Worm (Caenorhabditis elegans) whole organism, young adult: ENCODE results near the gene dnj-26.

ENCODE experiments used
- B0035.1 ChIP-seq: sonication (generic microtip); optimal IDR thresholded peaks from 2 replicates; lab custom pipeline; 2016; ENCODE audit warnings: missing genetic modification characterization, mild to moderate bottlenecking, missing compliant biosample characterization, missing genotype, missing genetic modification reagents
- F10E7.11 ChIP-seq: sonication (generic microtip); optimal IDR thresholded peaks from 2 replicates; lab custom pipeline; 2017; ENCODE audit warnings: mild to moderate bottlenecking, missing genetic modification characterization, moderate library complexity, missing compliant biosample characterization
- F23B12.7 ChIP-seq: sonication (generic microtip); optimal IDR thresholded peaks from 2 replicates; lab custom pipeline; 2017; ENCODE audit warnings: missing genetic modification characterization, mild to moderate bottlenecking, missing compliant biosample characterization, antibody characterized with exemption, moderate library complexity; ENCODE audit not compliant: insufficient read depth
- F39B2.1 ChIP-seq: fragments of 200-800 bp; sonication (Bioruptor generic); IDR thresholded peaks from 2 replicates; pipeline ENCODE4 v1.3.6; 2022; ENCODE audit warnings: missing genetic modification reagents, missing genetic modification characterization, missing compliant biosample characterization
- F57A8.1 ChIP-seq: fragments of 200-800 bp; sonication (Bioruptor generic); optimal IDR thresholded peaks from 2 replicates; lab custom pipeline; 2018; ENCODE audit warnings: mild to moderate bottlenecking, missing genetic modification characterization, moderate library complexity, missing compliant biosample characterization
- T07F8.4 ChIP-seq: sonication (generic microtip); optimal IDR thresholded peaks from 2 replicates; lab custom pipeline; 2016; ENCODE audit warnings: mild to moderate bottlenecking, missing genetic modification characterization, moderate library complexity, missing compliant biosample characterization
- Y53G8AR.9 ChIP-seq: fragments of 200-800 bp; sonication (Bioruptor generic); conservative IDR thresholded peaks from 2 replicates; pipeline ENCODE4 v1.3.6; 2022; ENCODE audit warnings: missing genetic modification reagents, missing genetic modification characterization, missing compliant biosample characterization
- attf-6 ChIP-seq: fragments of 200-800 bp; sonication (Bioruptor generic); IDR thresholded peaks from 2 replicates; pipeline ENCODE4 v1.3.6; 2022; ENCODE audit warnings: missing genetic modification reagents, missing genetic modification characterization, missing compliant biosample characterization
- ccch-3 ChIP-seq: fragments of 200-800 bp; sonication (Bioruptor generic); optimal IDR thresholded peaks from 2 replicates; lab custom pipeline; 2018; ENCODE audit warnings: mild to moderate bottlenecking, missing genetic modification characterization, missing compliant biosample characterization
- cebp-2 ChIP-seq: fragments of 200-800 bp; sonication (Bioruptor generic); IDR thresholded peaks from 2 replicates; pipeline ENCODE4 v1.3.6; 2022; ENCODE audit warnings: missing genetic modification characterization, missing compliant biosample characterization
- ceh-91 ChIP-seq: fragments of 200-800 bp; sonication (Bioruptor generic); IDR thresholded peaks from 2 replicates; pipeline ENCODE4 v1.3.6; 2022; ENCODE audit warnings: missing genetic modification reagents, missing genetic modification characterization, missing compliant biosample characterization
- die-1 ChIP-seq: sonication (generic microtip); optimal IDR thresholded peaks from 2 replicates; lab custom pipeline; 2016; ENCODE audit warnings: missing genotype, mild to moderate bottlenecking, missing genetic modification characterization, missing compliant biosample characterization
- dox-1 ChIP-seq: fragments of 200-800 bp; sonication (Bioruptor generic); IDR thresholded peaks from 2 replicates; pipeline ENCODE4 v1.3.6; 2022; ENCODE audit warnings: missing genetic modification reagents, missing genetic modification characterization, missing compliant biosample characterization
- dpff-1 ChIP-seq: sonication (generic microtip); optimal IDR thresholded peaks from 2 replicates; lab custom pipeline; 2017; ENCODE audit warnings: mild to moderate bottlenecking, missing genetic modification characterization, missing compliant biosample characterization
- egl-44 ChIP-seq: fragments of 200-800 bp; sonication (Bioruptor generic); IDR thresholded peaks from 2 replicates; pipeline ENCODE4 v1.3.6; 2022; ENCODE audit warnings: missing genetic modification reagents, missing genetic modification characterization, missing compliant biosample characterization
- ekl-4 ChIP-seq: fragments of 200-800 bp; sonication (Bioruptor generic); IDR thresholded peaks from 2 replicates; pipeline ENCODE4 v1.3.6; 2022; ENCODE audit warnings: missing genetic modification reagents, missing genetic modification characterization, missing compliant biosample characterization
- hmg-20 ChIP-seq: fragments of 200-800 bp; sonication (Bioruptor generic); IDR thresholded peaks from 2 replicates; pipeline ENCODE4 v1.3.6; 2022; ENCODE audit warnings: missing genetic modification reagents, missing genetic modification characterization, missing compliant biosample characterization
- let-526 ChIP-seq: fragments of 200-800 bp; sonication (Bioruptor generic); IDR thresholded peaks from 2 replicates; pipeline ENCODE4 v1.3.6; 2022; ENCODE audit warnings: missing genetic modification reagents, missing genetic modification characterization, missing compliant biosample characterization
- lin-26 ChIP-seq: fragments of 200-800 bp; sonication (Bioruptor generic); IDR thresholded peaks from 2 replicates; pipeline ENCODE4 v1.3.6; 2022; ENCODE audit warnings: missing genetic modification reagents, missing genetic modification characterization, missing compliant biosample characterization
- lin-54 ChIP-seq: fragments of 200-800 bp; sonication (Bioruptor generic); optimal IDR thresholded peaks from 2 replicates; lab custom pipeline; 2018; ENCODE audit warnings: mild to moderate bottlenecking, missing genetic modification characterization, missing compliant biosample characterization
- lsl-1 ChIP-seq: fragments of 200-800 bp; sonication (Bioruptor generic); optimal IDR thresholded peaks from 2 replicates; lab custom pipeline; 2018; ENCODE audit warnings: mild to moderate bottlenecking, missing genetic modification characterization, moderate library complexity, missing compliant biosample characterization
- madf-3 ChIP-seq: fragments of 200-800 bp; sonication (Bioruptor generic); IDR thresholded peaks from 2 replicates; pipeline ENCODE4 v1.3.6; 2022; ENCODE audit warnings: missing genetic modification reagents, missing genetic modification characterization, missing compliant biosample characterization
- nhr-179 ChIP-seq: sonication (generic microtip); optimal IDR thresholded peaks from 2 replicates; lab custom pipeline; 2016; ENCODE audit warnings: mild to moderate bottlenecking, missing genetic modification characterization, missing compliant biosample characterization
- nhr-90 ChIP-seq: sonication (generic microtip); optimal IDR thresholded peaks from 2 replicates; lab custom pipeline; 2016; ENCODE audit warnings: missing genotype, mild to moderate bottlenecking, missing genetic modification characterization, missing compliant biosample characterization
- sdz-38 ChIP-seq: sonication (generic microtip); optimal IDR thresholded peaks from 2 replicates; lab custom pipeline; 2016; ENCODE audit warnings: missing genotype, missing genetic modification characterization, missing compliant biosample characterization
- sptf-2 ChIP-seq: fragments of 200-800 bp; sonication (Bioruptor generic); optimal IDR thresholded peaks from 2 replicates; lab custom pipeline; 2018; ENCODE audit warnings: mild to moderate bottlenecking, missing genetic modification characterization, missing compliant biosample characterization
- tlf-1 ChIP-seq: fragments of 200-800 bp; sonication (Bioruptor generic); optimal IDR thresholded peaks from 2 replicates; lab custom pipeline; 2018; ENCODE audit warnings: mild to moderate bottlenecking, missing genetic modification characterization, missing compliant biosample characterization
- unc-62 ChIP-seq: fragments of 150-350 bp; optimal IDR thresholded peaks from 2 replicates; lab custom pipeline; 2014; ENCODE audit warnings: missing biosample characterization, missing genetic modification reagents, missing genetic modification characterization
- xnd-1 ChIP-seq: sonication (generic microtip); optimal IDR thresholded peaks from 2 replicates; lab custom pipeline; 2016; ENCODE audit warnings: missing genotype, missing genetic modification reagents, missing genetic modification characterization, missing compliant biosample characterization
- zim-3 ChIP-seq: sonication (generic microtip); optimal IDR thresholded peaks from 2 replicates; lab custom pipeline; 2017; ENCODE audit warnings: mild to moderate bottlenecking, missing genetic modification characterization, moderate library complexity, missing compliant biosample characterization
- ztf-3 ChIP-seq: fragments of 200-800 bp; sonication (Bioruptor generic); optimal IDR thresholded peaks from 2 replicates; lab custom pipeline; 2018; ENCODE audit warnings: mild to moderate bottlenecking, missing genetic modification characterization, missing compliant biosample characterization

Gene dnj-26

ce11 chrIV:12268272-12269045, 16.0 kb upstream of the dnj-26 start, which contains the start of the genes ppm-1.H and rpl-34 (continued):
- TF ChIP-seq egl-44 (GFP tag; lab: Robert Waterston, UW): no peak
- peak; percentile 64 for TF ChIP-seq F23B12.7 (tag; lab: Kevin White, UChicago)
- no peak for TF ChIP-seq F39B2.1

DNA sequence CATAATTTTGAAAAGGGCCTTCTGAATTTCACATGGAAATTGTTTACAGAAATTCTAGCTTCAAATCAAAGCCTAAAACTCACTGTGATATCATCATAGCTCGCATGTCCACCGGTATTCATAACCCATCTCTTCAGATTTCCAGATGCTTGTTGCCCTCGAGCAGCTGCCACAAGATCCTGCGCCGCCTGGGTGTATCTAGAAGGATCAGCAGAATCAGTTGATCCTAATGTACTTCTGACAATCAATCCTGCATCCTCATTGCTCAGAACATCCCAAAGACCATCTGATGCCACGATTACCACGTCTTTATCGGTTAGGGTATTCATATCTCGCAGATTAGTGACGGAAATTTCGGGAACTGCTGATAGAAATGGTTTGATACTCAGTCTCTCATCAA, 13.4 kb upstream of the dnj-26 start:
- TF ChIP-seq lin-26 (GFP tag; lab: Robert Waterston, UW): no peak

DNA sequence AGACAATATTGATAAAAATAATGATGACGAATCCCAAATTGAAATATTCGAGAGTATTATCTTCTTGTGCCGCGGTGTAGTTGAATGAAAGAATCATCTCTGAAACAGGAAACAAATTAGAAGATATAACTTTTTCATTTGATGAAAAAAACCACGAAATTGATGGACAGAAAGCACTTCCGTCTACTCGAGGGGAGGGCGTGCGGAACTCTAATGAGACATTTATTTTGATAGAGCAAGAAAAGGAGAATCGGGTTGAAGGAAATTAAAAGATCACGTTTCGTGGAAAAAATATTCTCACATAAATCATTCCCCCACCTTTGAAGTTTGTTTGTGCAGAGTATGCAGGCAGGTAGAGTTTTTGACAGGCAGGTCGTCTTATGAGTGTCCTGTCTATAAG, 8.9 kb upstream of the dnj-26 start, which contains the start of gene sre-14:
Gene sre-14 (minus strand): TSS at position 101 of the 400 bp plus-strand sequence.
- TF ChIP-seq sdz-38: no peak
- no peak for TF ChIP-seq hmg-20 (GFP tag; lab: Robert Waterston, UW)
- TF ChIP-seq tlf-1: no peak
- no peak for TF ChIP-seq madf-3 (GFP tag; lab: Robert Waterston, UW)
- no peak for TF ChIP-seq sptf-2 (GFP tag; lab: Kevin White, UChicago)
- no peak for TF ChIP-seq dox-1 (GFP tag; lab: Robert Waterston, UW)
- no peak for TF ChIP-seq ztf-3 (GFP tag; lab: Kevin White, UChicago)
- no peak for TF ChIP-seq unc-62 (GFP tag; lab: Kevin White, UChicago)
- no peak for TF ChIP-seq nhr-179 (tag; lab: Kevin White, UChicago)
- no peak for TF ChIP-seq F10E7.11 (tag; lab: Kevin White, UChicago)
- TF ChIP-seq attf-6 (GFP tag; lab: Robert Waterston, UW): no peak

DNA sequence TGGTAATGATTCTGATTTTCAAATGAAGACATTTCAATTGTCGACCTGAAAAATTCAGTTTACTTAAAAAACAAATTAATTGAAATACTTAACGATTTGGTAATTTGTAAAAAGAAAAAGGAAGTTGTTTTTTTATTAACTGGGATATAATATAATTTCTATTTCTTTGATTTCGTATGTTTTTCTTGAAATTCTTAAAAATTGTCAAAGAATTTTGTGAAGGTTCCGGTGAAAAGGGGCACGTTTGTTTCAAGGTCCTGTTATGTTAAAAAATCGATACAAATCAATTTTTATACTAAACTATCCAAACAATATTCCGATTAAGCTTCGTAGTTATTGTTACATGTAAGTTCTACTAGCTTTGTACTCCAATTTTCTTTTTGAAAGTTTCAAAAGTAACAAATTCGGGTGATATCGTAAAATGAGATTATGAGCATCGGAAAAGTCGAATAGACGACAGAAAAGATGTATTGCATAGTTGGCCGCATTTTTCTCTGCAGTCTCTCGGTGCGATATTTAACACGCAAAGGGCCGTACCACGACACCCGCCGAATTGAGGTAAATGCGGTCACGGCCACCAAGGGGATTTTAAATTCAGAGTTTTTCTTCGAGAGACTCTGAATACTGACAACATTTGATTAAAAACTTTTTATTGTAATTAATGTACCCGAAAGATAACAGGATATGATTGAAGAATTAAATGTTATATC, 6.8 kb upstream of the dnj-26 start, which contains the start of gene Y39C12A.9:
Gene Y39C12A.9 (minus strand): TSS at position 51 of the 710 bp plus-strand sequence.
- TF ChIP-seq T07F8.4 (tag; lab: Kevin White, UChicago) (no peak), ccch-3 (GFP tag; lab: Kevin White, UChicago) (no peak), ceh-91 (GFP tag; lab: Robert Waterston, UW) (no peak), zim-3 (no peak), let-526 (GFP tag; lab: Robert Waterston, UW) (no peak), nhr-90 (no peak), ekl-4 (GFP tag; lab: Robert Waterston, UW) (no peak), nhr-179 (tag; lab: Kevin White, UChicago) (no peak), Y53G8AR.9 (GFP tag; lab: Robert Waterston, UW) (no peak)
- TF ChIP-seq, all 124 proteins: peak for 0

- TF ChIP-seq die-1 (no peak), ztf-3 (GFP tag; lab: Kevin White, UChicago) (no peak), cebp-2 (no peak), T07F8.4 (tag; lab: Kevin White, UChicago) (no peak), lin-54 (no peak), B0035.1 (tag; lab: Kevin White, UChicago) (no peak), F57A8.1 (GFP tag; lab: Kevin White, UChicago) (no peak), dpff-1 (tag; lab: Kevin White, UChicago) (no peak), nhr-90 (no peak), lsl-1 (GFP tag; lab: Kevin White, UChicago) (no peak), xnd-1 (no peak), egl-44 (GFP tag; lab: Robert Waterston, UW) (no peak), F23B12.7 (tag; lab: Kevin White, UChicago) (no peak), attf-6 (GFP tag; lab: Robert Waterston, UW) (no peak)
Observed at ce11 chrIV:12244706-12245105, 7.8 kb downstream of the dnj-26 start, which contains the start of gene sre-15. Gene sre-15 (minus strand): TSS chrIV:12244806.
